Worm (Caenorhabditis elegans) whole organism, late embryonic: ENCODE results near the gene cacn-1.
A peak's percentile ranks its signal among the peaks of the same experiment; 100 is the strongest.

ENCODE experiments used
- F13H6.1 ChIP-seq: sonication (generic microtip); optimal IDR thresholded peaks from 2 replicates; lab custom pipeline; 2016; ENCODE audit warnings: missing genetic modification characterization, missing compliant biosample characterization
- K09A11.1 ChIP-seq: sonication (generic microtip); optimal IDR thresholded peaks from 2 replicates; lab custom pipeline; 2017; ENCODE audit warnings: antibody characterized with exemption, mild to moderate bottlenecking, missing genetic modification characterization, missing compliant biosample characterization; ENCODE audit not compliant: insufficient read depth
- T23F11.4 ChIP-seq: fragments of 200-800 bp; sonication (Bioruptor generic); optimal IDR thresholded peaks from 2 replicates; lab custom pipeline; 2018; ENCODE audit warnings: mild to moderate bottlenecking, missing genetic modification characterization, missing compliant biosample characterization
- Y22D7AL.16 ChIP-seq: sonication (generic microtip); optimal IDR thresholded peaks from 2 replicates; lab custom pipeline; 2016; ENCODE audit warnings: missing genetic modification characterization, missing compliant biosample characterization
- ceh-14 ChIP-seq: sonication (generic microtip); optimal IDR thresholded peaks from 2 replicates; lab custom pipeline; 2016; ENCODE audit warnings: missing genotype, missing genetic modification characterization, missing compliant biosample characterization
- ceh-18 ChIP-seq: sonication (generic microtip); optimal IDR thresholded peaks from 2 replicates; lab custom pipeline; 2016; ENCODE audit warnings: missing genetic modification characterization, missing compliant biosample characterization
- ceh-2 ChIP-seq: sonication (generic microtip); optimal IDR thresholded peaks from 2 replicates; lab custom pipeline; 2016; ENCODE audit warnings: missing genotype, missing genetic modification characterization, missing compliant biosample characterization
- ceh-22 ChIP-seq: sonication (generic microtip); optimal IDR thresholded peaks from 2 replicates; lab custom pipeline; 2017; ENCODE audit warnings: missing biosample characterization, missing genetic modification characterization
- ceh-30 ChIP-seq: fragments of 150-350 bp; optimal IDR thresholded peaks from 2 replicates; lab custom pipeline; 2014; ENCODE audit warnings: missing biosample characterization, missing genetic modification characterization
- ceh-34 ChIP-seq: sonication (generic microtip); optimal IDR thresholded peaks from 2 replicates; lab custom pipeline; 2016; ENCODE audit warnings: mild to moderate bottlenecking, missing genetic modification characterization, missing compliant biosample characterization
- ceh-45 ChIP-seq: fragments of 200-800 bp; sonication (Bioruptor generic); IDR thresholded peaks from 2 replicates; pipeline ENCODE4 v1.3.6; 2022; ENCODE audit warnings: missing genetic modification reagents, missing genetic modification characterization, missing compliant biosample characterization
- ceh-6 ChIP-seq: fragments of 200-800 bp; sonication (Bioruptor generic); optimal IDR thresholded peaks from 2 replicates; lab custom pipeline; 2018; ENCODE audit warnings: mild to moderate bottlenecking, missing genetic modification characterization, missing compliant biosample characterization
- ceh-9 ChIP-seq: sonication (generic microtip); optimal IDR thresholded peaks from 2 replicates; lab custom pipeline; 2016; ENCODE audit warnings: mild to moderate bottlenecking, missing genetic modification characterization, inconsistent platforms, missing compliant biosample characterization
- dmd-4 ChIP-seq: sonication (generic microtip); optimal IDR thresholded peaks from 2 replicates; lab custom pipeline; 2016; ENCODE audit warnings: borderline replicate concordance, missing genetic modification characterization, missing compliant biosample characterization
- elt-4 ChIP-seq: sonication (generic microtip); optimal IDR thresholded peaks from 2 replicates; lab custom pipeline; 2016; ENCODE audit warnings: missing genetic modification characterization, missing compliant biosample characterization
- eyg-1 ChIP-seq: sonication (generic microtip); optimal IDR thresholded peaks from 2 replicates; lab custom pipeline; 2016; ENCODE audit warnings: missing genotype, missing genetic modification characterization, missing compliant biosample characterization
- hlh-13 ChIP-seq: fragments of 200-800 bp; sonication (Bioruptor generic); optimal IDR thresholded peaks from 2 replicates; lab custom pipeline; 2018; ENCODE audit warnings: mild to moderate bottlenecking, missing genetic modification characterization, missing compliant biosample characterization
- hlh-15 ChIP-seq: sonication (generic microtip); optimal IDR thresholded peaks from 2 replicates; lab custom pipeline; 2016; ENCODE audit warnings: missing genetic modification characterization, missing compliant biosample characterization
- lim-6 ChIP-seq: sonication (generic microtip); optimal IDR thresholded peaks from 2 replicates; lab custom pipeline; 2016; ENCODE audit warnings: missing genetic modification characterization, missing compliant biosample characterization
- lin-11 ChIP-seq: fragments of 200-800 bp; sonication (Bioruptor generic); optimal IDR thresholded peaks from 2 replicates; lab custom pipeline; 2018; ENCODE audit warnings: mild to moderate bottlenecking, missing genetic modification characterization, missing compliant biosample characterization
- madf-2 ChIP-seq: sonication (generic microtip); optimal IDR thresholded peaks from 2 replicates; lab custom pipeline; 2017; ENCODE audit warnings: missing genetic modification characterization, missing compliant biosample characterization
- mec-3 ChIP-seq: sonication (generic microtip); optimal IDR thresholded peaks from 2 replicates; lab custom pipeline; 2016; ENCODE audit warnings: borderline replicate concordance, missing genetic modification characterization, missing compliant biosample characterization
- nfya-1 ChIP-seq: sonication (generic microtip); optimal IDR thresholded peaks from 2 replicates; lab custom pipeline; 2017; ENCODE audit warnings: missing genetic modification characterization, mild to moderate bottlenecking, missing compliant biosample characterization, antibody characterized with exemption, moderate library complexity
- nhr-11 ChIP-seq: fragments of 150-350 bp; optimal IDR thresholded peaks from 2 replicates; lab custom pipeline; 2014; ENCODE audit warnings: missing biosample characterization, missing genetic modification characterization
- nhr-232 ChIP-seq: sonication (generic microtip); optimal IDR thresholded peaks from 2 replicates; lab custom pipeline; 2016; ENCODE audit warnings: missing genetic modification characterization, missing compliant biosample characterization
- odd-2 ChIP-seq: sonication (generic microtip); optimal IDR thresholded peaks from 2 replicates; lab custom pipeline; 2017; ENCODE audit warnings: antibody characterized with exemption, mild to moderate bottlenecking, missing genetic modification characterization, missing compliant biosample characterization
- pqm-1 ChIP-seq: sonication (generic microtip); optimal IDR thresholded peaks from 2 replicates; lab custom pipeline; 2016; ENCODE audit warnings: missing genetic modification characterization, missing compliant biosample characterization
- sdc-2 ChIP-seq: sonication (generic microtip); optimal IDR thresholded peaks from 2 replicates; lab custom pipeline; 2016; ENCODE audit warnings: missing genotype, missing genetic modification characterization, missing compliant biosample characterization
- sox-2 ChIP-seq: fragments of 200-800 bp; sonication (Bioruptor generic); IDR thresholded peaks from 2 replicates; pipeline ENCODE4 v1.3.6; 2022; ENCODE audit warnings: missing genetic modification reagents, missing genetic modification characterization, missing compliant biosample characterization
- tbx-2 ChIP-seq: sonication (generic microtip); optimal IDR thresholded peaks from 2 replicates; lab custom pipeline; 2016; ENCODE audit warnings: missing genetic modification characterization, missing compliant biosample characterization
- ttx-3 ChIP-seq: sonication (generic microtip); optimal IDR thresholded peaks from 2 replicates; lab custom pipeline; 2016; ENCODE audit warnings: missing genetic modification reagents, missing genetic modification characterization, missing compliant biosample characterization
- unc-55 ChIP-seq: sonication (generic microtip); optimal IDR thresholded peaks from 2 replicates; lab custom pipeline; 2017; ENCODE audit warnings: missing biosample characterization, missing genetic modification reagents, missing genetic modification characterization
- zip-5 ChIP-seq: sonication (generic microtip); optimal IDR thresholded peaks from 2 replicates; lab custom pipeline; 2016; ENCODE audit warnings: missing genetic modification characterization, missing compliant biosample characterization

Gene cacn-1

DNA sequence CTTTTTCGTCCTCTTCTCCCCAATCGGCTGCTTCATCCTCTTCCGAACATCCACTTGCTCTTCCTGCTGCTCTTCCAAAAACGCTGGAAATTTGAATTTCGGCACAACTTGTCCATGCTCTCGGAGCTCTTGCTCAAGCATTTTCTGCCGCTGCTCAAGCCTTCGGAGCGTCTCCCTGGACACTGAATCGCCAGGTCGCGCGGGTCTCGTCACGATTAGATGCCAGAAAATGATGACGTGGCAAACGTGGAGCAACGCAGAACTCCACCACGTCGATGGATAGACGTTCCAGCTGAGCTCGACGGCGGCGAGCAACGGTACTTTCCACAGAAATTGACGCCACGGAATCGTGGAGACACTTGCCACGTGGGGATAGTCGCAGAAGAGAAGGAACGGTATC, 12.8 kb downstream of the cacn-1 start:
- TF ChIP-seq elt-4 (peak; percentile 73), ceh-2 (no peak), sox-2 (no peak)

DNA sequence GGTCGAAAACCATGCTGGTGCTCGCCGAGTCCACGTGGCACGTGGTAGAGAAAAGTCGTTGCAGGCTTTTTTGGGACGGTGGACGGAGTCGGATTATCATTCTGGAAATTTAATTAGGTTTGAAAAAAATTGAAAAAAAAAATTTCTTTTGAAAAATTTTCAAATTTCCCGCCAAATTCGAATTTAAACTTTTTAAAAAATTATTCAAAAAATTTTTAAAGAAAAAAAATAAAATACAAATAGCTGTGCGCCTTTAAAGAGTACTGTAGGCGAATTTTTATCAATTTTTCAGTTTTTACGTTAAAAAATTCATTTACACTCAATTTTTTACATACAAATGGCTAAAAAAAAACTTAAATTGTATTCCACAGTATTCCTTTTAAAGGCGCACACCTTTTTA, 15.1 kb downstream of the cacn-1 start, which contains the start of gene K09E4.3:
TSS of gene K09E4.3 (minus strand) at position 101 of the 400 bp plus-strand sequence.
- no peak for TF ChIP-seq ceh-18 (tag; lab: Kevin White, UChicago)

DNA sequence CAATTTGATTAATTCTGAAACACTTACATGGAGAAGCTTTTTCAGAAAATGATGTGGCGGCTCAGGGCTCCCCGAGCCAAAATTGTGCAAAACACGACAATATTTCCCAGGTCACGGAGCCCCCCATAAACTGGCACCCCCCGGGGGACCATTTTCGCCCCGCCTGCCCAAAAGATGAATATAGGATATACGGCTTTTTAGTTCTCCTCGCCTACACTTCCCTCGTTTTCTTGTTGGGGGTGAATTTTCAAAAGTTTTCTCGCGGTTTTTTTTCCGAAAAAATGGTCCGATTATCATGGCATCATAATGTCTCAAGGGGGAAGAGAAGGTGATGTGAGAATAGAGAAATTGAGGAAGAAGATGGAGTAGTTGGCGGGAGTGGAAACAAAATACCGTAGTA, 19.9 kb downstream of the cacn-1 start, which contains the start of gene K09E4.4:
TSS of gene K09E4.4 (minus strand) at position 101 of the 400 bp plus-strand sequence.
- TF ChIP-seq eyg-1 (tag; lab: Kevin White, UChicago) (no peak), ceh-18 (tag; lab: Kevin White, UChicago) (no peak), tbx-2 (tag; lab: Kevin White, UChicago) (no peak), nhr-232 (tag; lab: Kevin White, UChicago) (no peak), T23F11.4 (no peak), nfya-1 (no peak)

DNA sequence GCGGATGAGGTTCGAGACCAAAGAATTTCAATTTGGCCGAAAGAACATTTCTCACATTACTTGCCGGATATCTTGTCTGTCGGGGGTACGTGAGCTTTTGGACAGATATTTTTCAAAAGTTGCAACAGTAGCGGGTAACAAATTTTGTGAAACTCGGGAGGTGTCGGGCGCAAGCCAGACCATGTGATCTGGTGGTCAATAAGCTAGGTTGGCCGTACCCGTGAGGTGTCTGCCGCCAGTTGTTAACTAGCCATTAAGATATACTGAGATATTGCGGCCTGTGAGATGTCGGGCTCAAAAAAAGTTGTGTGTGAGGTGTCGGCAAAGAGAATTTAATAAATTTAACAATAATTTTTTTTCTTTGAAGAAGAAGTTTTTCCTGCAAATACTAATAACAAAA, 23.6 kb downstream of the cacn-1 start:
- TF ChIP-seq K09A11.1 (no peak), ceh-45 (GFP tag; lab: Robert Waterston, UW) (no peak), nhr-11 (no peak), hlh-15 (no peak)

DNA sequence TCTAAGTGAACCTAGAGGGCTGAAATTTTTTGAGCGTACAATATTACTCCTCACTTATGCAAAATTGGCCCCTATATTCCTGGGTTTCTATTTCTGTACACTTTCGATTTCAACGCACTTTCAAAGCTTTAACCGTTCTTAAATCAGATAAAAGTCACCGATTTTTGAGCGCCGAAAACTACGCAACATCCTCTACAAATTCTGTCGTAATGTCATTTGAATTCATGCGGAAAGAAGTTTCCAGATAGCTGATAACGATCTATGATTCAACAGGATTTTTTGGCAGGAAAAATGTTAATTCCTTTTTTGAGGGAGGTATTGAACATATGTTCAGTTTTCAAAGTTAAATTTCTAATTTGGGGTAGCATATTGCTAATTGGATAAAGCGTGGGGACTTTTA, 29.1 kb downstream of the cacn-1 start:
- TF ChIP-seq ceh-2 (no peak), unc-55 (GFP tag; lab: Kevin White, UChicago) (no peak), ceh-6 (GFP tag; lab: Kevin White, UChicago) (no peak), nhr-11 (no peak), ceh-34 (tag; lab: Kevin White, UChicago) (no peak), ceh-30 (tag; lab: Kevin White, UChicago) (no peak), ttx-3 (tag; lab: Kevin White, UChicago) (no peak), ceh-14 (tag; lab: Kevin White, UChicago) (no peak), ceh-22 (no peak), ceh-18 (tag; lab: Kevin White, UChicago) (no peak), Y22D7AL.16 (tag; lab: Kevin White, UChicago) (no peak), ceh-9 (tag; lab: Kevin White, UChicago) (no peak), mec-3 (tag; lab: Kevin White, UChicago) (no peak), zip-5 (tag; lab: Kevin White, UChicago) (no peak)

DNA sequence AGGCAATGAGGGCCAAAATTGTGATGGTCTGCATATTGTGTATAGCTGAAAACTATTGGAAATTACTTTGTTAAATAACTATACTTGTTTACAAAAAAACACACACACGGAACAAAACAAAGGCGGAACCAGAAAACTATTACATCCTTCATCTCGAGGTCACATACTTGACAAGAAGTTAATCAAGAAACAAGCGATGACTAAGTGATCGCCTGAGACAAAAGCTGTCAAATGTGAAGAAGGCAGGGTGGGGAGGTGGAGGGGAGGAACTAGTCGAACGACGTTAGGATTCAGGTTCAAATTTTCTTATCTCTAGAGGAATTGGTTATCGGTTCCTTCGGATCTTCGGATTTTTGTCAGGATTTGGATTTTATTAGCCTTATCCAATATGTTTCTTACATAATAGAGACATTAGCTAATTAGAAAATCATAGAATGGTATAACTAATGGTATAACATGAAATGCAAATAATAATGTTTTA, 32.7 kb downstream of the cacn-1 start, which contains the start of gene cpg-7:
TSS of gene cpg-7 (minus strand) at position 51 of the 481 bp plus-strand sequence.
- no peak for TF ChIP-seq odd-2 (tag; lab: Kevin White, UChicago)
- no peak for TF ChIP-seq lim-6
- TF ChIP-seq sdc-2 (tag; lab: Kevin White, UChicago) = no peak
- TF ChIP-seq pqm-1 = no peak
- no peak for TF ChIP-seq madf-2 (tag; lab: Kevin White, UChicago)
- TF ChIP-seq ceh-6 (GFP tag; lab: Kevin White, UChicago) = no peak
- TF ChIP-seq F13H6.1 (tag; lab: Kevin White, UChicago) = no peak
- TF ChIP-seq hlh-13 (GFP tag; lab: Kevin White, UChicago) = no peak
- TF ChIP-seq, all 69 proteins: peak for 0

DNA sequence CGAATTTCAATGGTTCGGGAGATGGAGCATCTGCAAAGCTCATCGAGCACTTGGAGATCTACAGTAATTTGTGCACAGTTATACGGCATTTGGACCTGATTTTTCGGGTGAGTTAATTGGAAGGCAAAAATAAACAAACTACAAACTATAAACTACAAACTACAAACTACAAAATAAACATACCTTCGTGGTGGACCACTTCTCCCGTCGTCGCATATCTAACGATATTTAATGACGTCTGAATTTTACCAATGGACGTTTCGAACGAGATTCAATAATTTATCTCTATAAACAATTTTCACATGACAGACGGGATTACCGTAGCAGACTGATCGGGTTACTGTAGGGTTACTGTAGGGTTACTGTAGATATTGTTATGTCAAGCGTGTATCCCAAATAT, 35.8 kb downstream of the cacn-1 start:
- TF ChIP-seq dmd-4 (tag; lab: Kevin White, UChicago) (no peak), nhr-11 (no peak), pqm-1 (no peak), lin-11 (tag; lab: Kevin White, UChicago) (no peak)
